Worm (Caenorhabditis elegans) whole organism, young adult: ENCODE data around the gene Y54F10AR.1.

Experiments used
- B0035.1 ChIP-seq: sonication (generic microtip); optimal IDR thresholded peaks from 2 replicates; lab custom pipeline; 2016; ENCODE audit warnings: missing genetic modification characterization, mild to moderate bottlenecking, missing compliant biosample characterization, missing genotype, missing genetic modification reagents
- aptf-2 ChIP-seq: fragments of 200-800 bp; sonication (Bioruptor generic); conservative IDR thresholded peaks from 2 replicates; pipeline ENCODE4 v1.3.6; 2022; ENCODE audit warnings: missing genetic modification reagents, missing genetic modification characterization, missing compliant biosample characterization
- dpff-1 ChIP-seq: sonication (generic microtip); optimal IDR thresholded peaks from 2 replicates; lab custom pipeline; 2017; ENCODE audit warnings: mild to moderate bottlenecking, missing genetic modification characterization, missing compliant biosample characterization
- egl-44 ChIP-seq: fragments of 200-800 bp; sonication (Bioruptor generic); IDR thresholded peaks from 2 replicates; pipeline ENCODE4 v1.3.6; 2022; ENCODE audit warnings: missing genetic modification reagents, missing genetic modification characterization, missing compliant biosample characterization
- nhr-27 ChIP-seq: fragments of 200-800 bp; sonication (Bioruptor generic); optimal IDR thresholded peaks from 2 replicates; lab custom pipeline; 2018; ENCODE audit warnings: mild to moderate bottlenecking, missing genetic modification characterization, moderate library complexity, missing compliant biosample characterization
- nhr-90 ChIP-seq: sonication (generic microtip); optimal IDR thresholded peaks from 2 replicates; lab custom pipeline; 2016; ENCODE audit warnings: missing genotype, mild to moderate bottlenecking, missing genetic modification characterization, missing compliant biosample characterization

- no peak for TF ChIP-seq nhr-27 (tag; lab: Kevin White, UChicago)
- no peak for TF ChIP-seq nhr-90
- TF ChIP-seq B0035.1 (tag; lab: Kevin White, UChicago) = no peak
- TF ChIP-seq dpff-1 = no peak
- TF ChIP-seq aptf-2 (GFP tag; lab: Robert Waterston, UW) = no peak
- no peak for TF ChIP-seq egl-44 (GFP tag; lab: Robert Waterston, UW)
These were observed 44.1 kb upstream of the Y54F10AR.1 start, which contains the start of gene ppfr-4 for ce11 chrIII:2619559-2619958.
